Worm (Caenorhabditis elegans) whole organism, L1 larva: ENCODE data around the gene nop-1.
A peak's percentile ranks its signal among the peaks of the same experiment; 100 is the strongest.

Source experiments
- C04F5.9 ChIP-seq: sonication (generic microtip); optimal IDR thresholded peaks from 2 replicates; lab custom pipeline; 2016; ENCODE audit warnings: missing genetic modification characterization, missing compliant biosample characterization
- C16A3.4 ChIP-seq: fragments of 150-350 bp; optimal IDR thresholded peaks from 2 replicates; lab custom pipeline; 2014; ENCODE audit warnings: missing biosample characterization, missing genetic modification characterization
- aha-1 ChIP-seq: fragments of 150-350 bp; optimal IDR thresholded peaks from 2 replicates; lab custom pipeline; 2014; ENCODE audit warnings: missing biosample characterization, missing genetic modification characterization
- blmp-1 ChIP-seq: fragments of 150-350 bp; optimal IDR thresholded peaks from 2 replicates; lab custom pipeline; 2014; ENCODE audit warnings: missing biosample characterization, missing genetic modification characterization
- ceh-63 ChIP-seq: fragments of 200-800 bp; sonication (Bioruptor generic); optimal IDR thresholded peaks from 2 replicates; lab custom pipeline; 2018; ENCODE audit warnings: mild to moderate bottlenecking, missing genetic modification characterization, missing compliant biosample characterization
- ceh-82 ChIP-seq, 3 experiments: fragments of 150-350 bp in 1 of 3; sonication (generic microtip) in 2 of 3; optimal IDR thresholded peaks; 2 replicates each; lab custom pipeline; 2014 to 2017; ENCODE audit warnings: missing biosample characterization in 3 of 3, missing genetic modification characterization in 3 of 3
- ces-1 ChIP-seq: fragments of 150-350 bp; optimal IDR thresholded peaks from 2 replicates; lab custom pipeline; 2014; ENCODE audit warnings: missing biosample characterization, missing genetic modification reagents, missing genetic modification characterization
- dpl-1 ChIP-seq, 3 experiments: fragments of 150-350 bp in 2 of 3; sonication (generic microtip) in 1 of 3; optimal IDR thresholded peaks; 2 replicates each; lab custom pipeline; 2014 to 2017; ENCODE audit warnings: missing biosample characterization in 3 of 3, missing genetic modification characterization in 3 of 3, missing genetic modification reagents in 3 of 3
- efl-1 ChIP-seq, 4 experiments: fragments of 150-350 bp; optimal IDR thresholded peaks in 3 of 4; peaks in 1 of 4; 1 replicate in 1 of 4; 2 replicates in 3 of 4; lab custom pipeline; 2014; ENCODE audit warnings: missing biosample characterization in 2 of 4, missing genetic modification characterization in 2 of 4, missing genetic modification reagents in 2 of 4
- egl-13 ChIP-seq: sonication (generic microtip); optimal IDR thresholded peaks from 2 replicates; lab custom pipeline; 2016; ENCODE audit warnings: missing genotype, missing genetic modification reagents, missing genetic modification characterization, missing compliant biosample characterization
- elt-2 ChIP-seq: sonication (generic microtip); optimal IDR thresholded peaks from 2 replicates; lab custom pipeline; 2016; ENCODE audit warnings: missing genetic modification characterization, mild to moderate bottlenecking, inconsistent platforms, missing compliant biosample characterization, missing genetic modification reagents
- elt-3 ChIP-seq, 6 experiments: fragments of 150-350 bp in 1 of 6; sonication (generic microtip); optimal IDR thresholded peaks; 2 replicates each; lab custom pipeline; 2017 to 2018; ENCODE audit warnings: missing biosample characterization in 6 of 6, missing genetic modification characterization in 6 of 6, inconsistent platforms in 1 of 6
- fkh-4 ChIP-seq: sonication (generic microtip); optimal IDR thresholded peaks from 2 replicates; lab custom pipeline; 2016; ENCODE audit warnings: missing compliant biosample characterization, missing genetic modification characterization, borderline replicate concordance
- grh-1 ChIP-seq: fragments of 200-800 bp; sonication (Bioruptor generic); IDR thresholded peaks from 2 replicates; pipeline ENCODE4 v1.3.6; 2022; ENCODE audit warnings: missing genetic modification reagents, missing genetic modification characterization, missing compliant biosample characterization
- hlh-17 ChIP-seq: fragments of 200-800 bp; sonication (Bioruptor generic); optimal IDR thresholded peaks from 2 replicates; lab custom pipeline; 2018; ENCODE audit warnings: missing genetic modification characterization, mild to moderate bottlenecking, missing compliant biosample characterization, moderate library complexity, borderline replicate concordance
- hlh-4 ChIP-seq: sonication (generic microtip); optimal IDR thresholded peaks from 2 replicates; lab custom pipeline; 2016; ENCODE audit warnings: mild to moderate bottlenecking, missing genetic modification characterization, missing compliant biosample characterization
- irx-1 ChIP-seq: sonication (generic microtip); optimal IDR thresholded peaks from 2 replicates; lab custom pipeline; 2016; ENCODE audit warnings: missing genetic modification characterization, missing compliant biosample characterization
- lin-14 ChIP-seq: fragments of 200-800 bp; sonication (Bioruptor generic); optimal IDR thresholded peaks from 2 replicates; lab custom pipeline; 2018; ENCODE audit warnings: mild to moderate bottlenecking, missing genetic modification characterization, moderate library complexity, missing compliant biosample characterization
- lin-15B ChIP-seq: fragments of 150-350 bp; sonication (generic microtip); optimal IDR thresholded peaks from 3 replicates; lab custom pipeline; 2014; ENCODE audit warnings: missing biosample characterization, missing genetic modification characterization
- lin-35 ChIP-seq, 2 experiments: fragments of 150-350 bp; optimal IDR thresholded peaks; 2 replicates each; lab custom pipeline; 2014; ENCODE audit warnings: missing biosample characterization in 2 of 2, missing genetic modification characterization in 2 of 2, missing genetic modification reagents in 2 of 2
- lin-39 ChIP-seq: fragments of 150-350 bp; optimal IDR thresholded peaks from 2 replicates; lab custom pipeline; 2014; ENCODE audit warnings: missing biosample characterization, missing genetic modification reagents, missing genetic modification characterization
- lir-3 ChIP-seq: sonication (generic microtip); optimal IDR thresholded peaks from 2 replicates; lab custom pipeline; 2016; ENCODE audit warnings: mild to moderate bottlenecking, missing genetic modification characterization, moderate library complexity, missing compliant biosample characterization; ENCODE audit not compliant: poor library complexity
- lsy-2 ChIP-seq, 2 experiments: fragments of 150-350 bp; optimal IDR thresholded peaks; 2 replicates each; lab custom pipeline; 2014; ENCODE audit warnings: missing biosample characterization in 2 of 2, missing genetic modification characterization in 2 of 2
- mdl-1 ChIP-seq, 2 experiments: fragments of 150-350 bp; optimal IDR thresholded peaks; 2 replicates each; lab custom pipeline; 2014 to 2017; ENCODE audit warnings: missing biosample characterization in 2 of 2, missing genetic modification characterization in 2 of 2, inconsistent platforms in 1 of 2
- mef-2 ChIP-seq: fragments of 150-350 bp; optimal IDR thresholded peaks from 2 replicates; lab custom pipeline; 2014; ENCODE audit warnings: missing biosample characterization, missing genetic modification characterization
- nhr-12 ChIP-seq: sonication (generic microtip); optimal IDR thresholded peaks from 2 replicates; lab custom pipeline; 2017; ENCODE audit warnings: missing biosample characterization, missing genetic modification characterization
- nhr-19 ChIP-seq: fragments of 200-800 bp; sonication (Bioruptor generic); conservative IDR thresholded peaks from 2 replicates; pipeline ENCODE4 v1.3.6; 2022; ENCODE audit warnings: missing genetic modification characterization, missing compliant biosample characterization
- nhr-20 ChIP-seq: sonication (generic microtip); optimal IDR thresholded peaks from 2 replicates; lab custom pipeline; 2016; ENCODE audit warnings: mild to moderate bottlenecking, missing genetic modification characterization, missing compliant biosample characterization
- nhr-28 ChIP-seq: fragments of 150-350 bp; optimal IDR thresholded peaks from 2 replicates; lab custom pipeline; 2014; ENCODE audit warnings: missing biosample characterization, missing genetic modification characterization
- nhr-47 ChIP-seq: sonication (generic microtip); optimal IDR thresholded peaks from 2 replicates; lab custom pipeline; 2016; ENCODE audit warnings: mild to moderate bottlenecking, missing genetic modification characterization, moderate library complexity, missing compliant biosample characterization
- nhr-71 ChIP-seq: sonication (generic microtip); optimal IDR thresholded peaks from 2 replicates; lab custom pipeline; 2016; ENCODE audit warnings: mild to moderate bottlenecking, missing genetic modification characterization, moderate library complexity, missing compliant biosample characterization
- nhr-84 ChIP-seq: sonication (generic microtip); optimal IDR thresholded peaks from 2 replicates; lab custom pipeline; 2017; ENCODE audit warnings: missing biosample characterization, missing genetic modification characterization
- nhr-85 ChIP-seq: sonication (generic microtip); peaks from one replicate; lab custom pipeline; 2016; ENCODE audit warnings: missing genetic modification characterization, inconsistent platforms, missing compliant biosample characterization
- nhr-90 ChIP-seq: sonication (generic microtip); optimal IDR thresholded peaks from 2 replicates; lab custom pipeline; 2016; ENCODE audit warnings: mild to moderate bottlenecking, missing genetic modification characterization, missing compliant biosample characterization; ENCODE audit not compliant: poor library complexity
- pag-3 ChIP-seq: sonication (generic microtip); optimal IDR thresholded peaks from 2 replicates; lab custom pipeline; 2017; ENCODE audit warnings: missing genetic modification characterization, mild to moderate bottlenecking, missing compliant biosample characterization, antibody characterized with exemption, borderline replicate concordance; ENCODE audit not compliant: insufficient read depth
- pax-3 ChIP-seq: fragments of 200-800 bp; sonication (Bioruptor generic); optimal IDR thresholded peaks from 2 replicates; lab custom pipeline; 2018; ENCODE audit warnings: mild to moderate bottlenecking, missing genetic modification characterization, moderate library complexity, missing compliant biosample characterization
- rnt-1 ChIP-seq: sonication (generic microtip); optimal IDR thresholded peaks from 2 replicates; lab custom pipeline; 2016; ENCODE audit warnings: mild to moderate bottlenecking, missing genetic modification characterization, moderate library complexity, missing compliant biosample characterization
- snu-23 ChIP-seq: sonication (generic microtip); optimal IDR thresholded peaks from 2 replicates; lab custom pipeline; 2016; ENCODE audit warnings: missing genetic modification characterization, missing compliant biosample characterization
- sptf-1 ChIP-seq: fragments of 150-350 bp; optimal IDR thresholded peaks from 2 replicates; lab custom pipeline; 2014; ENCODE audit warnings: missing biosample characterization, missing genetic modification characterization
- swsn-7 ChIP-seq: sonication (generic microtip); optimal IDR thresholded peaks from 2 replicates; lab custom pipeline; 2016; ENCODE audit warnings: missing genetic modification characterization, missing compliant biosample characterization
- tbx-2 ChIP-seq: sonication (generic microtip); optimal IDR thresholded peaks from 2 replicates; lab custom pipeline; 2016; ENCODE audit warnings: missing genetic modification characterization, missing compliant biosample characterization
- tlp-1 ChIP-seq: fragments of 150-350 bp; optimal IDR thresholded peaks from 2 replicates; lab custom pipeline; 2014; ENCODE audit warnings: missing biosample characterization, missing genetic modification characterization
- unc-62 ChIP-seq: fragments of 150-350 bp; optimal IDR thresholded peaks from 2 replicates; lab custom pipeline; 2014; ENCODE audit warnings: missing biosample characterization, missing genetic modification reagents, missing genetic modification characterization
- vab-15 ChIP-seq: sonication (generic microtip); optimal IDR thresholded peaks from 2 replicates; lab custom pipeline; 2017; ENCODE audit warnings: missing genotype, mild to moderate bottlenecking, missing genetic modification characterization, missing compliant biosample characterization
- zip-4 ChIP-seq: fragments of 200-800 bp; sonication (Bioruptor generic); optimal IDR thresholded peaks from 2 replicates; lab custom pipeline; 2018; ENCODE audit warnings: mild to moderate bottlenecking, missing genetic modification characterization, moderate library complexity, missing compliant biosample characterization
- ztf-4 ChIP-seq: fragments of 150-350 bp; optimal IDR thresholded peaks from 2 replicates; lab custom pipeline; 2014; ENCODE audit warnings: missing biosample characterization, missing genetic modification characterization

nop-1 gene

DNA sequence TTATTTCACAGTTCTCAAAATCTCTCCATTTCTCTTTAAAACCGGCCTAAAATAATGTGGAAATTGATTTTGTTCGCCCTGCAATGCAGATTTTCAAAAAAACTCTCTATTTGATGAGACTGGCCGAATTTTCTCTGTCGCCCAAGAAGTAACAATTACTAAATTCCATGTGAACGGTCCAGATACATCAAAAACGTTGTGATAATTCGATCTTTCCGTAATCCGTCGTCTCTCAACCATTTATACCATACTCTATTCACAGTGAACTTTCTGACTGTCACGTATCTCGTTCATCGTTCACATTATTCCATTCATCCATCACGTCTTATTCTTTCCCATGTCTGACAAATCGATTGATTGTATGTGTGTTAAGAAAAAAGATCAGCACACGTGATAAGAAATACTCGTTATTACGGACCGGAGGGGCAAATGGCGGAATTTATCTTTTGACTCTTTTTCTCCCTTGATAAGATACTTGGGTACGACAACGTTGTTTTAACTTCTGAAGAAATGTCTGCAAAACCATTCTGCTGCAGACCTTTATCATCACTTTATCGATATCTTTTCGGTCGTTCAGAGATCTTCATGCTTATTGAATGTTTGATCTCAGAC is 37.3 kb upstream of the nop-1 start (continued):
- peak; percentile 42 to 96 (median 93) for TF ChIP-seq elt-3 (tag; optimal IDR thresholded peaks at IDR 0.05; lab: Kevin White, UChicago)
- TF ChIP-seq nhr-47 (tag; lab: Kevin White, UChicago), result peak; percentile 44
- TF ChIP-seq ztf-4 (tag; lab: Kevin White, UChicago), result peak; percentile 7
- no peak for TF ChIP-seq nhr-84 (tag; lab: Kevin White, UChicago)
- TF ChIP-seq grh-1 (GFP tag; lab: Robert Waterston, UW), result peak; percentile 81
- TF ChIP-seq, all 84 proteins: peak for 17

DNA sequence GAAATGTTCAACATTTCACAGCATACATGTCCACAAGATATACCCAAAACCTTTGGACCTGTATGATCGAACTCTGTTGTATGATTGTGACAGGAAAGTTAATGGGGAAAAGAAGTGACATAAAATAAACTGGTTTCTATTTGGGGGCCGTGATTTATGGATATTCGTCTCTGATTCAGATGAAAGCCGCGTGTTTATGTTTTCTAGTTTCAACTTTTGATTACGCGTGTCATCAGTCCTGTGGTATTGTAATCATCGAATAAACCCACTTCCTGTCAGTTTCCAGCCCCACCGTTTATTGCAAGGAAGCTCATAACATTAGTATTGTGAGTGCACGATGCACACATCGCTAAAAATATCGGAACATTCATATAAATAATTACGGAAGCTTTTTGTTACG is 36.3 kb upstream of the nop-1 start:
- TF ChIP-seq lir-3, result peak; percentile 5
- no peak for TF ChIP-seq tlp-1 (tag; lab: Kevin White, UChicago)
- no peak for TF ChIP-seq irx-1 (tag; lab: Kevin White, UChicago)
- peak; percentile 71 for TF ChIP-seq blmp-1 (tag; lab: Kevin White, UChicago)
- TF ChIP-seq nhr-90 (tag; lab: Kevin White, UChicago), result peak; percentile 65
- no peak for TF ChIP-seq rnt-1 (tag; lab: Kevin White, UChicago)
- no peak for TF ChIP-seq unc-62
- TF ChIP-seq pag-3, result no peak
- peak; percentile 89 for TF ChIP-seq nhr-85
- TF ChIP-seq lin-14 (GFP tag; lab: Kevin White, UChicago), result peak; percentile 59
- TF ChIP-seq tbx-2 (tag; lab: Kevin White, UChicago), result peak; percentile 34
- TF ChIP-seq egl-13, result no peak
- no peak for TF ChIP-seq aha-1 (tag; lab: Kevin White, UChicago)
- peak in 1 of 2 experiments; percentile 40 for TF ChIP-seq lin-35 (GFP tag; optimal IDR thresholded peaks at IDR 0.05; lab: Kevin White, UChicago)
- no peak for TF ChIP-seq vab-15 (tag; lab: Kevin White, UChicago)
- no peak for TF ChIP-seq zip-4 (GFP tag; lab: Kevin White, UChicago)
- TF ChIP-seq lin-15B, result no peak
- TF ChIP-seq nhr-20 (tag; lab: Kevin White, UChicago), result peak; percentile 78
- no peak for TF ChIP-seq ces-1 (GFP tag; lab: Kevin White, UChicago)
- TF ChIP-seq hlh-4, result no peak
- TF ChIP-seq sptf-1 (tag; lab: Kevin White, UChicago), result no peak
- TF ChIP-seq swsn-7 (tag; lab: Kevin White, UChicago), result no peak
- no peak for TF ChIP-seq C16A3.4 (tag; lab: Kevin White, UChicago)
- TF ChIP-seq elt-3 (tag; optimal IDR thresholded peaks at IDR 0.05; lab: Kevin White, UChicago), result peak in 2 of 6 experiments; percentile 45 to 73
- no peak for TF ChIP-seq pax-3 (tag; lab: Kevin White, UChicago)
- TF ChIP-seq mef-2 (tag; lab: Kevin White, UChicago), result no peak
- TF ChIP-seq ceh-63 (GFP tag; lab: Kevin White, UChicago), result no peak
- no peak for TF ChIP-seq efl-1 (optimal IDR thresholded peaks at IDR 0.05; lab: Kevin White, UChicago)
- TF ChIP-seq efl-1 (GFP tag; optimal IDR thresholded peaks at IDR 0.05 in 1 of 2; lab: Kevin White, UChicago), result peak in 1 of 2 experiments; percentile 91
- peak; percentile 90 for TF ChIP-seq grh-1 (GFP tag; lab: Robert Waterston, UW)
- peak; percentile 74 for TF ChIP-seq nhr-71 (tag; lab: Kevin White, UChicago)
- TF ChIP-seq snu-23 (GFP tag; lab: Kevin White, UChicago), result peak; percentile 63
- no peak for TF ChIP-seq hlh-17 (GFP tag; lab: Kevin White, UChicago)
- peak in 1 of 2 experiments; percentile 52 for TF ChIP-seq mdl-1 (tag; optimal IDR thresholded peaks at IDR 0.05; lab: Kevin White, UChicago)
- TF ChIP-seq nhr-19 (GFP tag; lab: Robert Waterston, UW), result peak; percentile 76

DNA sequence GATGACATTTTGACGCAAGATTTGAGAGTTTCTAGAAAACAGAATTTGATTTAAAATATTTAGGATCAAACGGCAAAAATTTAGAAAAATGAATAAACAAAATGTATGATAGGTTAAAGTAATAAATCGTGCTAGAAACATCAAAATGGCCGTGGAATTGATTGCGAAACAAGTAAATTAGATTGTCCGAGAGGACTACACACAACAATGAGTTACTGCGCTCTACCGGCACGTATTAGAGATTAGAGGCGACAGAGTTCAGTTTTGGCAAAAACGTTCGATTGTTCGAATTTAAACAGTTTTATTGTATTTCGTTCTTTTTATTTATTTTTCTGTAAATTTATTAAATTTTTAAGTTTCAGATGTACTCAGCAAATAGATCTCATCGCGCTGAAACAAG is 32.8 kb upstream of the nop-1 start, which contains the start of the genes dnc-2 and bcl-7:
TSS of gene dnc-2 (minus strand) at position 33 of the 400 bp plus-strand sequence.
TSS of gene bcl-7 (plus strand) at position 363 of the 400 bp plus-strand sequence.
- TF ChIP-seq fkh-4 (no peak), elt-2 (tag; lab: Kevin White, UChicago) (peak; percentile 16), nhr-90 (tag; lab: Kevin White, UChicago) (peak; percentile 31), C04F5.9 (tag; lab: Kevin White, UChicago) (peak; percentile 2), dpl-1 (GFP tag; optimal IDR thresholded peaks at IDR 0.05; lab: Kevin White, UChicago) (peak; percentile 29 to 71 (median 53)), nhr-20 (tag; lab: Kevin White, UChicago) (peak; percentile 65), nhr-71 (tag; lab: Kevin White, UChicago) (peak; percentile 69), efl-1 (optimal IDR thresholded peaks at IDR 0.05; lab: Kevin White, UChicago) (peak; percentile 70 to 79), efl-1 (GFP tag; optimal IDR thresholded peaks at IDR 0.05 in 1 of 2; lab: Kevin White, UChicago) (peak; percentile 66 to 92), lsy-2 (tag; optimal IDR thresholded peaks at IDR 0.05; lab: Kevin White, UChicago) (peak; percentile 56 to 78), lin-39 (tag; lab: Kevin White, UChicago) (no peak), pax-3 (tag; lab: Kevin White, UChicago) (no peak), tbx-2 (tag; lab: Kevin White, UChicago) (peak; percentile 38), elt-3 (tag; optimal IDR thresholded peaks at IDR 0.05; lab: Kevin White, UChicago) (peak in 2 of 6 experiments; percentile 18 to 36), ces-1 (GFP tag; lab: Kevin White, UChicago) (no peak), nhr-12 (no peak), nhr-28 (tag; lab: Kevin White, UChicago) (no peak), ceh-82 (tag; optimal IDR thresholded peaks at IDR 0.05; lab: Kevin White, UChicago) (peak in 2 of 3 experiments; percentile 37 to 49), nhr-47 (tag; lab: Kevin White, UChicago) (peak; percentile 72)
